Fruit fly (Drosophila melanogaster) whole organism, adult: Measurements from ENCODE around the gene CG12746.

Source experiments
- CG11617 ChIP-seq: fragments of 200-800 bp; sonication (Bioruptor generic); optimal IDR thresholded peaks from 2 replicates; lab custom pipeline; 2017; ENCODE audit warnings: mild to moderate bottlenecking, missing biosample characterization, missing genetic modification reagents, missing genetic modification characterization
- CG12768 ChIP-seq: fragments of 200-800 bp; sonication (Bioruptor generic); optimal IDR thresholded peaks from 2 replicates; lab custom pipeline; 2017; ENCODE audit warnings: missing biosample characterization, missing genetic modification characterization, mild to moderate bottlenecking, moderate library complexity, missing genetic modification reagents
- CG14711 ChIP-seq: fragments of 200-800 bp; sonication (Bioruptor generic); optimal IDR thresholded peaks from 2 replicates; lab custom pipeline; 2018; ENCODE audit warnings: missing biosample characterization, mild to moderate bottlenecking, missing genetic modification characterization, moderate library complexity
- CG1620 ChIP-seq: fragments of 200-800 bp; sonication (Bioruptor generic); optimal IDR thresholded peaks from 2 replicates; lab custom pipeline; 2016; ENCODE audit warnings: missing biosample characterization, missing genetic modification characterization
- CG33017 ChIP-seq: fragments of 200-800 bp; sonication (Bioruptor generic); optimal IDR thresholded peaks from 2 replicates; lab custom pipeline; 2018; ENCODE audit warnings: missing biosample characterization, mild to moderate bottlenecking, missing genetic modification characterization, moderate library complexity
- CG5204 ChIP-seq: fragments of 200-800 bp; sonication (Bioruptor generic); optimal IDR thresholded peaks from 2 replicates; lab custom pipeline; 2016; ENCODE audit warnings: missing biosample characterization, missing genetic modification characterization
- CG7045 ChIP-seq: fragments of 200-800 bp; sonication (Bioruptor generic); optimal IDR thresholded peaks from 2 replicates; lab custom pipeline; 2017; ENCODE audit warnings: missing biosample characterization, mild to moderate bottlenecking, missing genetic modification characterization
- CG7101 ChIP-seq: fragments of 200-800 bp; sonication (Bioruptor generic); optimal IDR thresholded peaks from 2 replicates; lab custom pipeline; 2018; ENCODE audit warnings: missing biosample characterization, mild to moderate bottlenecking, missing genetic modification characterization, moderate library complexity
- Clk ChIP-seq: fragments of 200-800 bp; sonication (Bioruptor generic); optimal IDR thresholded peaks from 2 replicates; lab custom pipeline; 2017; ENCODE audit warnings: missing biosample characterization, missing genetic modification characterization
- Crg-1 ChIP-seq: fragments of 200-800 bp; sonication (Bioruptor generic); optimal IDR thresholded peaks from 2 replicates; lab custom pipeline; 2016; ENCODE audit warnings: missing biosample characterization, missing genetic modification characterization
- Hr96 ChIP-seq: fragments of 200-800 bp; sonication (Bioruptor generic); optimal IDR thresholded peaks from 2 replicates; lab custom pipeline; 2016; ENCODE audit warnings: missing biosample characterization, missing genetic modification characterization
- Mnt ChIP-seq: fragments of 200-800 bp; sonication (Bioruptor generic); optimal IDR thresholded peaks from 2 replicates; lab custom pipeline; 2016; ENCODE audit warnings: missing biosample characterization, mild to moderate bottlenecking, missing genetic modification characterization
- bab1 ChIP-seq: fragments of 200-800 bp; sonication (Bioruptor generic); optimal IDR thresholded peaks from 3 replicates; lab custom pipeline; 2019; ENCODE audit warnings: missing biosample characterization, mild to moderate bottlenecking, missing genetic modification characterization, moderate library complexity
- cic ChIP-seq: fragments of 200-800 bp; sonication (Bioruptor generic); optimal IDR thresholded peaks from 2 replicates; lab custom pipeline; 2017; ENCODE audit warnings: missing biosample characterization, mild to moderate bottlenecking, missing genetic modification characterization, moderate library complexity
- cnc ChIP-seq, 2 experiments: fragments of >200 bp; optimal IDR thresholded peaks; 2 replicates each; lab custom pipeline; 2017
- kay ChIP-seq: fragments of 200-800 bp; sonication (Bioruptor generic); peaks from one replicate; lab custom pipeline; 2016; ENCODE audit warnings: missing biosample characterization, missing genetic modification characterization, borderline replicate concordance
- ovo ChIP-seq: fragments of 200-800 bp; sonication (Bioruptor generic); optimal IDR thresholded peaks from 2 replicates; lab custom pipeline; 2016; ENCODE audit warnings: missing biosample characterization, missing genetic modification characterization
- pad ChIP-seq: fragments of 200-800 bp; sonication (Bioruptor generic); optimal IDR thresholded peaks from 3 replicates; lab custom pipeline; 2017; ENCODE audit warnings: missing biosample characterization, missing genetic modification characterization, mild to moderate bottlenecking, moderate library complexity, missing genetic modification reagents
- tj ChIP-seq: fragments of 200-800 bp; sonication (Bioruptor generic); optimal IDR thresholded peaks from 3 replicates; lab custom pipeline; 2017; ENCODE audit warnings: missing biosample characterization, mild to moderate bottlenecking, missing genetic modification characterization, moderate library complexity
- toe ChIP-seq: fragments of 200-800 bp; sonication (Bioruptor generic); optimal IDR thresholded peaks from 2 replicates; lab custom pipeline; 2016; ENCODE audit warnings: missing biosample characterization, missing genetic modification characterization

CG12746 gene

DNA sequence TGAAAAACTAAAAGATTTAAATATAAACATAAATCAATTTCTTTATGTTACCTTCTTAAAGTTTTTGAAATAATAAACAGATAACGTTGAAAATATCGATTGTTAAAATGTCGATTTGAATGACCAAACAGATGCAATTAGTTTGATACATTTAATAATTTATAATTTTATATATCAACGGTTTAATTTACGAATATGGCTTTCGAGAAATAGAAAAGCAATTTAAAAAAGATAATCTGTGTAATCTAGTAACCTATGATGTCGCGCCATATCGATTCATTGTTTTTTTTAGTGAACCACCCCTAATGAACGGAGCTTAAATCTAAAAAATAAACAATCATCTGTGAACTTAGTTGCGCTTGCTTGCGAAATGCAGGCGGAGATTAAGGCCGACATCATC, 23.9 kb downstream of the CG12746 start, which contains the start of gene PolZ2:
TSS of gene PolZ2 (plus strand) at position 301 of the 400 bp plus-strand sequence.
- TF ChIP-seq CG11617 (GFP tag; lab: Kevin White, UChicago): no peak
- no peak for TF ChIP-seq CG5204 (GFP tag; lab: Kevin White, UChicago)
- TF ChIP-seq CG14711 (tag; lab: Kevin White, UChicago): no peak
- no peak for TF ChIP-seq ovo
- no peak for TF ChIP-seq CG7045 (GFP tag; lab: Kevin White, UChicago)
- TF ChIP-seq toe (GFP tag; lab: Kevin White, UChicago): no peak
- TF ChIP-seq CG33017 (tag; lab: Kevin White, UChicago): no peak
- no peak for TF ChIP-seq pad (GFP tag; lab: Kevin White, UChicago)
- no peak for TF ChIP-seq Clk
- no peak for TF ChIP-seq Mnt (GFP tag; lab: Kevin White, UChicago)
- no peak for TF ChIP-seq bab1 (GFP tag; lab: Kevin White, UChicago)
- TF ChIP-seq tj (GFP tag; lab: Kevin White, UChicago): no peak
- no peak for TF ChIP-seq cic (GFP tag; lab: Kevin White, UChicago)
- TF ChIP-seq Hr96 (GFP tag; lab: Kevin White, UChicago): no peak
- no peak for TF ChIP-seq kay (GFP tag; lab: Kevin White, UChicago)
- TF ChIP-seq Crg-1 (GFP tag; lab: Kevin White, UChicago): no peak
- TF ChIP-seq CG12768 (GFP tag; lab: Kevin White, UChicago): no peak

DNA sequence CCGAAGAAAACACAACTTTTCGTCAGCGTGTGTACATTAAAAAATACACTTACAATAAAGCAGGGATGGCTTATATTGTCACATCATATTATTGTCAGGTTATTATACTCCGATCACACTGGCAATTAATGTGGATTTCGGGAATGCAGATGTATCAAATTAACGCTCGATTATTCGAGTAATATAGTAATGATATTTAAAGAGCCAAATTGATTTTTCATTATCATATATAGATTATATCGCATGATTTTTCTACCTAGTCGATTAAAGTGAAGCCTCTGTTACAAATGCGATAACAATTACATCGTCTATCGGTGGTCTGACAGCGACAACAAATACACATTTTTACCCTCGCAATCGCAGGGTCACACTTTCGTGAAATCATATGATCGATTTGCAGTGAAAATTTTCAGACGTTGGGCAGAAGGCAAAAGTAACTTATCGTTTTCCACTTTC, 26.8 kb downstream of the CG12746 start, which contains the start of the genes noi and Vha26:
TSS of gene noi (minus strand) at position 62 of the 456 bp plus-strand sequence.
TSS of gene Vha26 (plus strand) at position 366 of the 456 bp plus-strand sequence.
- no peak for TF ChIP-seq Hr96 (GFP tag; lab: Kevin White, UChicago)
- peak; percentile 39 for TF ChIP-seq Clk
- TF ChIP-seq CG33017 (tag; lab: Kevin White, UChicago): no peak
- no peak for TF ChIP-seq ovo
- TF ChIP-seq CG1620: peak; percentile 24
- TF ChIP-seq Crg-1 (GFP tag; lab: Kevin White, UChicago): no peak
- no peak for TF ChIP-seq toe (GFP tag; lab: Kevin White, UChicago)
- no peak for TF ChIP-seq bab1 (GFP tag; lab: Kevin White, UChicago)
- no peak for TF ChIP-seq CG5204 (GFP tag; lab: Kevin White, UChicago)
- peak; percentile 71 for TF ChIP-seq Mnt (GFP tag; lab: Kevin White, UChicago)
- no peak for TF ChIP-seq CG12768 (GFP tag; lab: Kevin White, UChicago)
- peak; percentile 23 for TF ChIP-seq pad (GFP tag; lab: Kevin White, UChicago)
- TF ChIP-seq CG7045 (GFP tag; lab: Kevin White, UChicago): no peak
- TF ChIP-seq cic (GFP tag; lab: Kevin White, UChicago): peak; percentile 21
- no peak for TF ChIP-seq cnc (optimal IDR thresholded peaks at IDR 0.05; lab: Kevin White, UChicago)
- peak; percentile 10 for TF ChIP-seq tj (GFP tag; lab: Kevin White, UChicago)
- TF ChIP-seq CG11617 (GFP tag; lab: Kevin White, UChicago): peak; percentile 49
- TF ChIP-seq CG14711 (tag; lab: Kevin White, UChicago): peak; percentile 48
- no peak for TF ChIP-seq kay (GFP tag; lab: Kevin White, UChicago)
- TF ChIP-seq CG7101: peak; percentile 46

- TF ChIP-seq Mnt (GFP tag; lab: Kevin White, UChicago): peak; percentile 62
- TF ChIP-seq cic (GFP tag; lab: Kevin White, UChicago): peak; percentile 67
- TF ChIP-seq CG11617 (GFP tag; lab: Kevin White, UChicago): no peak
- TF ChIP-seq pad (GFP tag; lab: Kevin White, UChicago): peak; percentile 74
- peak; percentile 41 for TF ChIP-seq CG12768 (GFP tag; lab: Kevin White, UChicago)
- peak; percentile 16 for TF ChIP-seq CG7101
- no peak for TF ChIP-seq CG1620
- TF ChIP-seq tj (GFP tag; lab: Kevin White, UChicago): peak; percentile 20
- no peak for TF ChIP-seq CG5204 (GFP tag; lab: Kevin White, UChicago)
- no peak for TF ChIP-seq toe (GFP tag; lab: Kevin White, UChicago)
- TF ChIP-seq kay (GFP tag; lab: Kevin White, UChicago): no peak
- TF ChIP-seq Clk: no peak
- no peak for TF ChIP-seq cnc (optimal IDR thresholded peaks at IDR 0.05; lab: Kevin White, UChicago)
- TF ChIP-seq bab1 (GFP tag; lab: Kevin White, UChicago): peak; percentile 15
- no peak for TF ChIP-seq Hr96 (GFP tag; lab: Kevin White, UChicago)
- TF ChIP-seq CG14711 (tag; lab: Kevin White, UChicago): no peak
- no peak for TF ChIP-seq ovo
- TF ChIP-seq Crg-1 (GFP tag; lab: Kevin White, UChicago): no peak
- TF ChIP-seq CG33017 (tag; lab: Kevin White, UChicago): no peak
- TF ChIP-seq CG7045 (GFP tag; lab: Kevin White, UChicago): no peak
Observed at dm6 chr3R:5592009-5592572, 27.4 kb downstream of the CG12746 start.

DNA sequence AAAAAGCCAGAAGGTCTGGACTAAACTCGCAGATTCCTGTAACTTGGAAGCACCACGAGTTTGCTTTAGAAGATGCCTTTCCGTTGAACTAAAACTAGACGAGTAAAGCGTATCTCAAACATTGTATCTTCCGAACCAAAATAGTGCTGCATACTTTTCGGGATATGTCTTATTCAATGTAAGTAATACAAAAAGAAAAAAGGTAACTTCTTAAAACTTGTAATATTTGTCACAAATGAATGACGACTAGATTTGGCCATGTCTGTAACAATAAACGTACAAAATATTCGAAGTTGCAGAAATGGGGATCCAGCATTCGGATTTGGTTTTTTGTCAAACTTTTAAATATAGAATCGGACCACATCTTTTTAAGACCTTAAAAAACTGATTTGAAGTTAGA, 30.2 kb downstream of the CG12746 start:
- no peak for TF ChIP-seq pad (GFP tag; lab: Kevin White, UChicago)
- peak; percentile 40 for TF ChIP-seq tj (GFP tag; lab: Kevin White, UChicago)
- no peak for TF ChIP-seq Mnt (GFP tag; lab: Kevin White, UChicago)
- TF ChIP-seq cnc (optimal IDR thresholded peaks at IDR 0.05; lab: Kevin White, UChicago): no peak
- TF ChIP-seq CG1620: no peak

dm6 chr3R:5599521-5600360, 35.1 kb downstream of the CG12746 start:
- TF ChIP-seq Clk: no peak
- no peak for TF ChIP-seq CG12768 (GFP tag; lab: Kevin White, UChicago)
- peak; percentile 97 for TF ChIP-seq Mnt (GFP tag; lab: Kevin White, UChicago)
- no peak for TF ChIP-seq CG5204 (GFP tag; lab: Kevin White, UChicago)
- no peak for TF ChIP-seq kay (GFP tag; lab: Kevin White, UChicago)
- TF ChIP-seq pad (GFP tag; lab: Kevin White, UChicago): no peak
- peak; percentile 45 for TF ChIP-seq cic (GFP tag; lab: Kevin White, UChicago)
- TF ChIP-seq tj (GFP tag; lab: Kevin White, UChicago): peak; percentile 8
- no peak for TF ChIP-seq CG7045 (GFP tag; lab: Kevin White, UChicago)
- no peak for TF ChIP-seq toe (GFP tag; lab: Kevin White, UChicago)
- no peak for TF ChIP-seq CG33017 (tag; lab: Kevin White, UChicago)
- TF ChIP-seq CG14711 (tag; lab: Kevin White, UChicago): peak; percentile 36
- peak; percentile 4 for TF ChIP-seq ovo
